Worm (Caenorhabditis elegans): ENCODE results near the gene pot-2.

DNA sequence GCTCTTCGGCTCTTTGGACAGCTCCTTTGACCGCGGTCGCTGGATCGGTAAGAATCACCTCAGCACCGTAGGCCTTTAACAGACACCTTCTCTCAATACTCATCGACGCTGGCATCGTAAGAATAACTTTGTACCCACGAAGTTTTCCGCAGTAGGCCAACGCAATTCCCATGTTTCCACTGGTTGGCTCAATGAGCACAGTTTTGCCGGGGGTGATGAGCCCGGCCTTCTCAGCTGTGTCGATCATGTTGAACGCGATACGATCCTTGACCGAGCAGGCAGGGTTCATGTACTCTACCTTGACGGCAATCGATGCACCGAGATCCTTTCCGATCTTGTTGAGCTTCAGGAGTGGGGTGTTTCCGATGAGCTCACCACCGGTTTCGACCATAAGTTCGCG, 30.0 kb upstream of the pot-2 start:
- TF ChIP-seq lim-7 (GFP tag; IDR thresholded peaks at IDR 0.05), result no peak
- no peak for TF ChIP-seq pqm-1 (tag; optimal IDR thresholded peaks at IDR 0.05)
